Worm (Caenorhabditis elegans) whole organism, young adult: ENCODE measurements around the gene C49A9.5.

Experiments
- K11D2.4 ChIP-seq: fragments of 200-800 bp; sonication (Bioruptor generic); IDR thresholded peaks from 2 replicates; pipeline ENCODE4 v1.3.6; 2022; ENCODE audit warnings: missing genetic modification reagents, missing genetic modification characterization, missing compliant biosample characterization
- Y67H2A.10 ChIP-seq: fragments of 200-800 bp; sonication (Bioruptor generic); conservative IDR thresholded peaks from 2 replicates; pipeline ENCODE4 v1.3.6; 2022; ENCODE audit warnings: missing genetic modification reagents, missing genetic modification characterization, missing compliant biosample characterization
- him-1 ChIP-seq: sonication (generic microtip); optimal IDR thresholded peaks from 2 replicates; lab custom pipeline; 2016; ENCODE audit warnings: missing genotype, missing genetic modification reagents, missing genetic modification characterization, missing compliant biosample characterization
- nfya-1 ChIP-seq: sonication (generic microtip); optimal IDR thresholded peaks from 2 replicates; lab custom pipeline; 2017; ENCODE audit warnings: antibody characterized with exemption, missing compliant biosample characterization, missing genetic modification characterization, borderline replicate concordance; ENCODE audit not compliant: insufficient read depth
- nfya-2 ChIP-seq: fragments of 200-800 bp; sonication (Bioruptor generic); IDR thresholded peaks from 2 replicates; pipeline ENCODE4 v1.3.6; 2022; ENCODE audit warnings: missing genetic modification reagents, missing genetic modification characterization, missing compliant biosample characterization
- nhr-90 ChIP-seq: sonication (generic microtip); optimal IDR thresholded peaks from 2 replicates; lab custom pipeline; 2016; ENCODE audit warnings: missing genotype, mild to moderate bottlenecking, missing genetic modification characterization, missing compliant biosample characterization
- pha-4 ChIP-seq: fragments of 150-350 bp; sonication (generic microtip); optimal IDR thresholded peaks from 2 replicates; lab custom pipeline; 2014; ENCODE audit warnings: missing biosample characterization, missing genetic modification reagents, missing genetic modification characterization
- sptf-2 ChIP-seq: fragments of 200-800 bp; sonication (Bioruptor generic); optimal IDR thresholded peaks from 2 replicates; lab custom pipeline; 2018; ENCODE audit warnings: mild to moderate bottlenecking, missing genetic modification characterization, missing compliant biosample characterization
- tbp1 ChIP-seq: fragments of 200-800 bp; sonication (Bioruptor generic); optimal IDR thresholded peaks from 2 replicates; lab custom pipeline; 2018; ENCODE audit warnings: mild to moderate bottlenecking, missing genetic modification characterization, missing compliant biosample characterization

ce11 chrIV:6200249-6200648 lies 13.2 kb upstream of the C49A9.5 start:
- TF ChIP-seq nhr-90 (tag; lab: Kevin White, UChicago) (no peak), K11D2.4 (GFP tag; lab: Robert Waterston, UW) (no peak), him-1 (tag; lab: Kevin White, UChicago) (no peak), sptf-2 (GFP tag; lab: Kevin White, UChicago) (no peak), nfya-1 (tag; lab: Kevin White, UChicago) (no peak), nfya-2 (GFP tag; lab: Robert Waterston, UW) (no peak), Y67H2A.10 (no peak), pha-4 (tag; lab: Kevin White, UChicago) (no peak), tbp1 (no peak)
